Fruit fly (Drosophila melanogaster) whole organism, wandering third instar larva: Measurements from ENCODE around the gene CG42846.

Experiments
- Abd-B ChIP-seq: fragments of >200 bp; optimal IDR thresholded peaks from 2 replicates; lab custom pipeline; 2017; ENCODE audit warnings: missing biosample characterization, missing genetic modification characterization
- CG32264 ChIP-seq: fragments of 200-800 bp; sonication (Bioruptor generic); optimal IDR thresholded peaks from 2 replicates; lab custom pipeline; 2016; ENCODE audit warnings: missing biosample characterization, missing genetic modification characterization
- CG9705 ChIP-seq: fragments of 200-800 bp; sonication (Bioruptor generic); optimal IDR thresholded peaks from 2 replicates; lab custom pipeline; 2018; ENCODE audit warnings: missing biosample characterization, mild to moderate bottlenecking, missing genetic modification characterization
- CrebA ChIP-seq: fragments of 200-800 bp; sonication (Bioruptor generic); optimal IDR thresholded peaks from 2 replicates; lab custom pipeline; 2016; ENCODE audit warnings: missing biosample characterization, mild to moderate bottlenecking, missing genetic modification characterization, borderline replicate concordance
- Dfd ChIP-seq: fragments of >200 bp; optimal IDR thresholded peaks from 2 replicates; lab custom pipeline; 2017; ENCODE audit warnings: missing biosample characterization, missing genetic modification characterization
- Dif ChIP-seq: fragments of 200-275, 200-300 bp; sonication (Bioruptor generic); optimal IDR thresholded peaks from 2 replicates; lab custom pipeline; 2018; ENCODE audit warnings: missing biosample characterization, missing genetic modification characterization; ENCODE audit not compliant: partially characterized antibody
- GATAd ChIP-seq: sonication (Bioruptor generic); optimal IDR thresholded peaks from 2 replicates; lab custom pipeline; 2016; ENCODE audit warnings: missing biosample characterization, missing genetic modification characterization
- HLH106 ChIP-seq: fragments of 200-800 bp; optimal IDR thresholded peaks from 3 replicates; lab custom pipeline; 2019; ENCODE audit warnings: missing biosample characterization, mild to moderate bottlenecking, missing genetic modification characterization, moderate library complexity
- Hnf4 ChIP-seq: fragments of 200-800 bp; sonication (Bioruptor generic); optimal IDR thresholded peaks from 2 replicates; lab custom pipeline; 2016; ENCODE audit warnings: missing biosample characterization, mild to moderate bottlenecking, missing genetic modification characterization
- Hr78 ChIP-seq: fragments of >200 bp; optimal IDR thresholded peaks from 2 replicates; lab custom pipeline; 2017; ENCODE audit warnings: missing biosample characterization, missing genetic modification characterization
- Hr83 ChIP-seq: fragments of 200-300 bp; sonication (Bioruptor generic); optimal IDR thresholded peaks from 2 replicates; lab custom pipeline; 2016; ENCODE audit warnings: missing biosample characterization, mild to moderate bottlenecking, missing genetic modification characterization, moderate library complexity; ENCODE audit not compliant: poor library complexity, severe bottlenecking
- Jra ChIP-seq: sonication (Bioruptor generic); optimal IDR thresholded peaks from 2 replicates; lab custom pipeline; 2016; ENCODE audit warnings: missing biosample characterization, missing genetic modification characterization
- Mio ChIP-seq: sonication (Bioruptor generic); optimal IDR thresholded peaks from 2 replicates; lab custom pipeline; 2016; ENCODE audit warnings: missing biosample characterization, missing genetic modification characterization
- Myc ChIP-seq: fragments of >200 bp; optimal IDR thresholded peaks from 2 replicates; lab custom pipeline; 2017
- N ChIP-seq: fragments of >200 bp; optimal IDR thresholded peaks from 2 replicates; lab custom pipeline; 2018; ENCODE audit warnings: missing biosample characterization, missing external identifiers, missing genetic modification characterization
- OdsH ChIP-seq: fragments of 200-800 bp; sonication (Bioruptor generic); optimal IDR thresholded peaks from 2 replicates; lab custom pipeline; 2016; ENCODE audit warnings: missing biosample characterization, mild to moderate bottlenecking, missing genetic modification characterization
- Rel ChIP-seq, 2 experiments: fragments of 200-800 bp; sonication (Bioruptor generic) in 1 of 2; optimal IDR thresholded peaks; 2 replicates in 1 of 2; 3 replicates in 1 of 2; lab custom pipeline; 2016 to 2019; ENCODE audit warnings: mild to moderate bottlenecking in 2 of 2, missing biosample characterization in 2 of 2, missing genetic modification characterization in 2 of 2, moderate library complexity in 1 of 2
- Sp1 ChIP-seq: fragments of 200-800 bp; sonication (Bioruptor generic); optimal IDR thresholded peaks from 3 replicates; lab custom pipeline; 2019; ENCODE audit warnings: missing biosample characterization, mild to moderate bottlenecking, missing genetic modification characterization, moderate library complexity
- Vsx2 ChIP-seq: fragments of 200-300, 225-300 bp; sonication (Bioruptor generic); optimal IDR thresholded peaks from 2 replicates; lab custom pipeline; 2018; ENCODE audit warnings: missing biosample characterization, missing genetic modification characterization; ENCODE audit not compliant: partially characterized antibody
- br ChIP-seq: fragments of 200-800 bp; sonication (Bioruptor generic); optimal IDR thresholded peaks from 2 replicates; lab custom pipeline; 2016; ENCODE audit warnings: missing biosample characterization, missing genetic modification characterization
- brk ChIP-seq: fragments of 200-800 bp; sonication (Bioruptor generic); optimal IDR thresholded peaks from 2 replicates; lab custom pipeline; 2016; ENCODE audit warnings: missing biosample characterization, mild to moderate bottlenecking, missing genetic modification characterization
- dl ChIP-seq, 2 experiments: fragments of 175-275, 200-275 bp in 1 of 2; fragments of 200-275 bp in 1 of 2; sonication (Bioruptor generic); optimal IDR thresholded peaks; lab custom pipeline; 2018; ENCODE audit warnings: mild to moderate bottlenecking in 2 of 2, missing biosample characterization in 2 of 2, missing genetic modification characterization in 2 of 2, moderate library complexity in 2 of 2; ENCODE audit not compliant: partially characterized antibody in 2 of 2, insufficient read depth in 1 of 2
- dmrt93B ChIP-seq: fragments of 200-800 bp; sonication (Bioruptor generic); optimal IDR thresholded peaks from 2 replicates; lab custom pipeline; 2018; ENCODE audit warnings: missing biosample characterization, mild to moderate bottlenecking, missing genetic modification characterization
- dsf ChIP-seq: sonication (Bioruptor generic); optimal IDR thresholded peaks from 2 replicates; lab custom pipeline; 2016; ENCODE audit warnings: missing biosample characterization, missing genetic modification characterization, borderline replicate concordance
- ey ChIP-seq: fragments of 200-800 bp; sonication (Bioruptor generic); optimal IDR thresholded peaks from 2 replicates; lab custom pipeline; 2016; ENCODE audit warnings: missing biosample characterization, missing genetic modification characterization
- foxo ChIP-seq, 2 experiments: fragments of 200-800 bp; sonication (Bioruptor generic); optimal IDR thresholded peaks; 2 replicates in 1 of 2; 3 replicates in 1 of 2; lab custom pipeline; 2016 to 2017; ENCODE audit warnings: missing biosample characterization in 2 of 2, missing genetic modification characterization in 2 of 2
- fru ChIP-seq: fragments of 200-800 bp; sonication (Bioruptor generic); optimal IDR thresholded peaks from 3 replicates; lab custom pipeline; 2016; ENCODE audit warnings: missing biosample characterization, mild to moderate bottlenecking, missing genetic modification characterization
- h ChIP-seq: fragments of 200-800 bp; sonication (Bioruptor generic); optimal IDR thresholded peaks from 3 replicates; lab custom pipeline; 2016; ENCODE audit warnings: missing biosample characterization, mild to moderate bottlenecking, missing genetic modification characterization
- jim ChIP-seq: fragments of 175-275, 200-325 bp; sonication (Bioruptor generic); optimal IDR thresholded peaks from 2 replicates; lab custom pipeline; 2016; ENCODE audit warnings: missing biosample characterization, mild to moderate bottlenecking, missing genetic modification characterization
- lola ChIP-seq: fragments of >200 bp; optimal IDR thresholded peaks from 2 replicates; lab custom pipeline; 2017; ENCODE audit warnings: missing biosample characterization, missing genetic modification characterization
- pan ChIP-seq: fragments of >200 bp; optimal IDR thresholded peaks from 2 replicates; lab custom pipeline; 2017
- psq ChIP-seq: fragments of 200-800 bp; sonication (Bioruptor generic); optimal IDR thresholded peaks from 3 replicates; lab custom pipeline; 2017; ENCODE audit warnings: missing biosample characterization, mild to moderate bottlenecking, missing genetic modification characterization, moderate library complexity
- rgr ChIP-seq: fragments of 200-800 bp; sonication (Bioruptor generic); optimal IDR thresholded peaks from 3 replicates; lab custom pipeline; 2016; ENCODE audit warnings: missing biosample characterization, mild to moderate bottlenecking, missing genetic modification characterization
- sage ChIP-seq: fragments of 200-800 bp; sonication (Bioruptor generic); optimal IDR thresholded peaks from 2 replicates; lab custom pipeline; 2016; ENCODE audit warnings: missing biosample characterization, mild to moderate bottlenecking, missing genetic modification characterization
- sv ChIP-seq: fragments of 200-800 bp; sonication (Bioruptor generic); optimal IDR thresholded peaks from 3 replicates; lab custom pipeline; 2016; ENCODE audit warnings: missing biosample characterization, missing genetic modification characterization
- tai ChIP-seq: sonication (Bioruptor generic); optimal IDR thresholded peaks from 2 replicates; lab custom pipeline; 2016; ENCODE audit warnings: missing biosample characterization, missing genetic modification characterization
- usp ChIP-seq: fragments of >200 bp; optimal IDR thresholded peaks from 2 replicates; lab custom pipeline; 2017; ENCODE audit warnings: missing biosample characterization, missing genetic modification characterization
- woc ChIP-seq: sonication (Bioruptor generic); optimal IDR thresholded peaks from 2 replicates; lab custom pipeline; 2016; ENCODE audit warnings: missing biosample characterization, mild to moderate bottlenecking, missing genetic modification characterization

The CG42846 gene

dm6 chr3L:232267-232666, 863 bp upstream of the CG42846 start, which contains the start of gene CG34454:
TSS of gene CG34454 (minus strand) at chr3L:232350.
- TF ChIP-seq usp (GFP tag; lab: Kevin White, UChicago) (no peak), Sp1 (GFP tag; lab: Kevin White, UChicago) (no peak), dmrt93B (GFP tag; lab: Kevin White, UChicago) (no peak), tai (GFP tag; lab: Kevin White, UChicago) (no peak), Hr78 (GFP tag; lab: Kevin White, UChicago) (no peak), pan (lab: Kevin White, UChicago) (no peak), Mio (GFP tag; lab: Kevin White, UChicago) (no peak)

- TF ChIP-seq woc (GFP tag; lab: Kevin White, UChicago) (peak; percentile 14), h (GFP tag; lab: Kevin White, UChicago) (no peak), CrebA (no peak), Hr78 (GFP tag; lab: Kevin White, UChicago) (no peak), lola (no peak), CG9705 (GFP tag; lab: Kevin White, UChicago) (no peak), brk (GFP tag; lab: Kevin White, UChicago) (peak; percentile 30), rgr (no peak), Abd-B (no peak), dsf (GFP tag; lab: Kevin White, UChicago) (no peak), sv (no peak), HLH106 (no peak), Hnf4 (GFP tag; lab: Kevin White, UChicago) (no peak), Vsx2 (GFP tag; lab: Kevin White, UChicago) (no peak), Jra (GFP tag; lab: Kevin White, UChicago) (no peak), Hr83 (peak; percentile 7), Rel (GFP tag; optimal IDR thresholded peaks at IDR 0.05; lab: Kevin White, UChicago) (no peak), Rel (tag; optimal IDR thresholded peaks at IDR 0.05; lab: Kevin White, UChicago) (no peak), jim (GFP tag; lab: Kevin White, UChicago) (no peak), N (GFP tag; lab: Kevin White, UChicago) (no peak), usp (GFP tag; lab: Kevin White, UChicago) (no peak), sage (peak; percentile 39), GATAd (no peak), foxo (GFP tag; optimal IDR thresholded peaks at IDR 0.05; lab: Kevin White, UChicago) (no peak), psq (GFP tag; lab: Kevin White, UChicago) (no peak), Dfd (GFP tag; lab: Kevin White, UChicago) (no peak), OdsH (no peak), ey (GFP tag; lab: Kevin White, UChicago) (no peak), fru (GFP tag; lab: Kevin White, UChicago) (no peak), tai (GFP tag; lab: Kevin White, UChicago) (no peak), pan (lab: Kevin White, UChicago) (no peak), dmrt93B (GFP tag; lab: Kevin White, UChicago) (no peak), br (no peak), Dif (no peak), Myc (lab: Kevin White, UChicago) (no peak), Sp1 (GFP tag; lab: Kevin White, UChicago) (no peak), Mio (GFP tag; lab: Kevin White, UChicago) (no peak), dl (GFP tag; optimal IDR thresholded peaks at IDR 0.05; lab: Kevin White, UChicago; ENCODE audit: insufficient read depth in 1 of 2, partially characterized antibody in 2 of 2) (no peak), CG32264 (peak; percentile 18)
These were observed 6.3 kb downstream of the CG42846 start for dm6 chr3L:225120-225519.
